Fruit fly (Drosophila melanogaster) whole organism, embryonic: ENCODE measurements around the gene CG9184.
A peak's percentile ranks its signal among the peaks of the same experiment; 100 is the strongest.

ENCODE experiments used
- ATbp ChIP-seq: fragments of 200-800 bp; sonication (Bioruptor generic); optimal IDR thresholded peaks from 2 replicates; lab custom pipeline; 2017; ENCODE audit warnings: missing biosample characterization, mild to moderate bottlenecking, missing genetic modification characterization, missing genetic modification reagents
- Blimp-1 ChIP-seq: fragments of 200-800 bp; sonication (Bioruptor generic); optimal IDR thresholded peaks from 3 replicates; lab custom pipeline; 2018; ENCODE audit warnings: missing biosample characterization, missing genetic modification characterization, mild to moderate bottlenecking, moderate library complexity, missing genetic modification reagents
- CG10147 ChIP-seq: fragments of 200-800 bp; sonication (Bioruptor generic); optimal IDR thresholded peaks from 2 replicates; lab custom pipeline; 2019; ENCODE audit warnings: missing biosample characterization, mild to moderate bottlenecking, missing genetic modification characterization, moderate library complexity
- CG10979 ChIP-seq: fragments of 200-800 bp; sonication (Bioruptor generic); optimal IDR thresholded peaks from 2 replicates; lab custom pipeline; 2018; ENCODE audit warnings: missing biosample characterization, mild to moderate bottlenecking, missing genetic modification characterization, moderate library complexity
- CG11456 ChIP-seq: fragments of 200-800 bp; sonication (Bioruptor generic); IDR thresholded peaks from 3 replicates; pipeline ENCODE4 v1.3.6; 2022; ENCODE audit warnings: missing biosample characterization, missing genetic modification characterization
- CG11504 ChIP-seq: fragments of 200-800 bp; sonication (Bioruptor generic); optimal IDR thresholded peaks from 3 replicates; lab custom pipeline; 2019; ENCODE audit warnings: missing biosample characterization, mild to moderate bottlenecking, missing genetic modification characterization, moderate library complexity
- CG12769 ChIP-seq: fragments of 200-800 bp; sonication (Bioruptor generic); optimal IDR thresholded peaks from 2 replicates; lab custom pipeline; 2019; ENCODE audit warnings: missing biosample characterization, mild to moderate bottlenecking, missing genetic modification characterization, moderate library complexity
- CG13296 ChIP-seq: fragments of 200-800 bp; sonication (Bioruptor generic); optimal IDR thresholded peaks from 3 replicates; lab custom pipeline; 2018; ENCODE audit warnings: missing biosample characterization, mild to moderate bottlenecking, missing genetic modification characterization
- CG14014 ChIP-seq: fragments of 200-800 bp; sonication (Bioruptor generic); IDR thresholded peaks from 2 replicates; pipeline ENCODE4 v1.3.6; 2022; ENCODE audit warnings: missing biosample characterization, missing genetic modification characterization
- CG14710 ChIP-seq: fragments of 200-800 bp; sonication (Bioruptor generic); optimal IDR thresholded peaks from 3 replicates; lab custom pipeline; 2019; ENCODE audit warnings: missing biosample characterization, mild to moderate bottlenecking, missing genetic modification characterization, moderate library complexity
- CG14965 ChIP-seq: fragments of 200-800 bp; sonication (Bioruptor generic); optimal IDR thresholded peaks from 2 replicates; lab custom pipeline; 2016; ENCODE audit warnings: missing biosample characterization, missing genetic modification characterization, borderline replicate concordance
- CG15479 ChIP-seq: fragments of 200-800 bp; sonication (Bioruptor generic); optimal IDR thresholded peaks from 3 replicates; lab custom pipeline; 2019; ENCODE audit warnings: missing biosample characterization, mild to moderate bottlenecking, missing genetic modification characterization, moderate library complexity
- CG16815 ChIP-seq: fragments of 200-800 bp; sonication (Bioruptor generic); optimal IDR thresholded peaks from 3 replicates; lab custom pipeline; 2017; ENCODE audit warnings: missing biosample characterization, mild to moderate bottlenecking, missing genetic modification characterization
- CG17568 ChIP-seq: fragments of 200-800 bp; sonication (Bioruptor generic); optimal IDR thresholded peaks from 2 replicates; lab custom pipeline; 2018; ENCODE audit warnings: missing biosample characterization, mild to moderate bottlenecking, missing genetic modification characterization, moderate library complexity
- CG18764 ChIP-seq: fragments of 200-800 bp; sonication (Bioruptor generic); optimal IDR thresholded peaks from 3 replicates; lab custom pipeline; 2016; ENCODE audit warnings: missing biosample characterization, missing genetic modification characterization
- CG30431 ChIP-seq: fragments of 200-800 bp; sonication (Bioruptor generic); optimal IDR thresholded peaks from 2 replicates; lab custom pipeline; 2017; ENCODE audit warnings: missing biosample characterization, missing genetic modification characterization
- CG31441 ChIP-seq: fragments of 200-800 bp; sonication (Bioruptor generic); IDR thresholded peaks from 2 replicates; pipeline ENCODE4 v1.3.6; 2022; ENCODE audit warnings: missing biosample characterization, missing genetic modification characterization
- CG34376 ChIP-seq: fragments of 200-800 bp; sonication (Bioruptor generic); optimal IDR thresholded peaks from 2 replicates; lab custom pipeline; 2018; ENCODE audit warnings: missing biosample characterization, mild to moderate bottlenecking, missing genetic modification characterization
- CG34422 ChIP-seq: fragments of 200-800 bp; sonication (Bioruptor generic); IDR thresholded peaks from 3 replicates; pipeline ENCODE4 v1.3.6; 2022; ENCODE audit warnings: missing biosample characterization, missing genetic modification characterization
- CG3847 ChIP-seq: fragments of 200-800 bp; sonication (Bioruptor generic); IDR thresholded peaks from 2 replicates; pipeline ENCODE4 v1.3.6; 2022; ENCODE audit warnings: missing biosample characterization, missing genetic modification characterization
- CG6689 ChIP-seq: fragments of 200-800 bp; sonication (Bioruptor generic); IDR thresholded peaks from 2 replicates; pipeline ENCODE4 v1.3.6; 2022; ENCODE audit warnings: missing biosample characterization, missing genetic modification characterization
- CG8944 ChIP-seq: fragments of 200-800 bp; sonication (Bioruptor generic); optimal IDR thresholded peaks from 3 replicates; lab custom pipeline; 2016; ENCODE audit warnings: missing biosample characterization, missing genetic modification characterization
- Dek ChIP-seq: fragments of 200-800 bp; sonication (Bioruptor generic); optimal IDR thresholded peaks from 3 replicates; lab custom pipeline; 2019; ENCODE audit warnings: missing biosample characterization, mild to moderate bottlenecking, missing genetic modification characterization, moderate library complexity
- Drgx ChIP-seq: fragments of 200-800 bp; sonication (Bioruptor generic); IDR thresholded peaks from 2 replicates; pipeline ENCODE4 v1.3.6; 2022; ENCODE audit warnings: missing biosample characterization, missing genetic modification characterization
- Gug ChIP-seq: fragments of 200-800 bp; sonication (Bioruptor generic); IDR thresholded peaks from 4 replicates; pipeline ENCODE4 v1.3.6; 2022; ENCODE audit warnings: missing biosample characterization, missing genetic modification characterization
- HmgD ChIP-seq: fragments of 200-800 bp; sonication (Bioruptor generic); optimal IDR thresholded peaks from 3 replicates; lab custom pipeline; 2016; ENCODE audit warnings: missing biosample characterization, missing genetic modification characterization
- HmgZ ChIP-seq: fragments of 200-800 bp; sonication (Bioruptor generic); optimal IDR thresholded peaks from 2 replicates; lab custom pipeline; 2018; ENCODE audit warnings: missing biosample characterization, mild to moderate bottlenecking, missing genetic modification characterization
- Hr51 ChIP-seq, 2 experiments: fragments of 200-800 bp; sonication (Bioruptor generic); optimal IDR thresholded peaks; 2 replicates in 1 of 2; 3 replicates in 1 of 2; lab custom pipeline; 2016 to 2018; ENCODE audit warnings: missing biosample characterization in 2 of 2, missing genetic modification characterization in 2 of 2, mild to moderate bottlenecking in 1 of 2, moderate library complexity in 1 of 2
- Lpt ChIP-seq: fragments of >200 bp; optimal IDR thresholded peaks from 2 replicates; lab custom pipeline; 2018; ENCODE audit warnings: missing biosample characterization, missing genetic modification characterization
- Mrtf ChIP-seq: fragments of 200-800 bp; sonication (Bioruptor generic); IDR thresholded peaks from 3 replicates; pipeline ENCODE4 v1.3.6; 2022; ENCODE audit warnings: missing biosample characterization, missing genetic modification characterization
- NfI ChIP-seq: fragments of 200-800 bp; sonication (Bioruptor generic); optimal IDR thresholded peaks from 3 replicates; lab custom pipeline; 2018; ENCODE audit warnings: missing biosample characterization, mild to moderate bottlenecking, missing genetic modification characterization, moderate library complexity
- Oli ChIP-seq: fragments of 200-800 bp; sonication (Bioruptor generic); optimal IDR thresholded peaks from 2 replicates; lab custom pipeline; 2018; ENCODE audit warnings: missing biosample characterization, mild to moderate bottlenecking, missing genetic modification characterization, moderate library complexity
- Pdp1 ChIP-seq, 2 experiments: fragments of 200-800 bp; sonication (Bioruptor generic); optimal IDR thresholded peaks; 3 replicates each; lab custom pipeline; 2016; ENCODE audit warnings: missing biosample characterization in 2 of 2, missing genetic modification characterization in 2 of 2, mild to moderate bottlenecking in 1 of 2, moderate library complexity in 1 of 2
- Sry-δ ChIP-seq: fragments of 200-800 bp; sonication (Bioruptor generic); optimal IDR thresholded peaks from 2 replicates; lab custom pipeline; 2016; ENCODE audit warnings: missing biosample characterization, missing genetic modification characterization
- Stat92E ChIP-seq, 3 experiments: fragments of >200 bp in 2 of 3; fragments of 200-800 bp in 1 of 3; sonication (Bioruptor generic) in 1 of 3; optimal IDR thresholded peaks; 2 replicates each; lab custom pipeline; 2017 to 2019; ENCODE audit warnings: missing biosample characterization in 3 of 3, missing genetic modification characterization in 3 of 3, mild to moderate bottlenecking in 1 of 3, moderate library complexity in 1 of 3
- TFAM ChIP-seq: fragments of 200-800 bp; sonication (Bioruptor generic); optimal IDR thresholded peaks from 2 replicates; lab custom pipeline; 2017; ENCODE audit warnings: missing biosample characterization, missing genetic modification characterization, inconsistent platforms
- cas ChIP-seq: fragments of 200-800 bp; sonication (Bioruptor generic); IDR thresholded peaks from 2 replicates; pipeline ENCODE4 v1.3.6; 2022; ENCODE audit warnings: missing biosample characterization, missing genetic modification characterization
- cg ChIP-seq: fragments of 200-800 bp; sonication (Bioruptor generic); optimal IDR thresholded peaks from 3 replicates; lab custom pipeline; 2019; ENCODE audit warnings: missing biosample characterization, mild to moderate bottlenecking, missing genetic modification characterization, moderate library complexity
- crol ChIP-seq: fragments of 200-800 bp; sonication (Bioruptor generic); IDR thresholded peaks from 2 replicates; pipeline ENCODE4 v1.3.6; 2022; ENCODE audit warnings: missing biosample characterization, missing genetic modification characterization
- fd3F ChIP-seq: fragments of 200-800 bp; sonication (Bioruptor generic); optimal IDR thresholded peaks from 2 replicates; lab custom pipeline; 2018; ENCODE audit warnings: missing biosample characterization, mild to moderate bottlenecking, missing genetic modification characterization, moderate library complexity
- fru ChIP-seq: fragments of >200 bp; optimal IDR thresholded peaks from 2 replicates; lab custom pipeline; 2017
- h ChIP-seq: fragments of >200 bp; optimal IDR thresholded peaks from 2 replicates; lab custom pipeline; 2017
- inv ChIP-seq: fragments of 200-800 bp; sonication (Bioruptor generic); IDR thresholded peaks from 2 replicates; pipeline ENCODE4 v1.3.6; 2022; ENCODE audit warnings: missing biosample characterization, missing genetic modification characterization; ENCODE audit not compliant: partially characterized antibody
- jing ChIP-seq: fragments of 200-800 bp; sonication (Bioruptor generic); optimal IDR thresholded peaks from 2 replicates; lab custom pipeline; 2018; ENCODE audit warnings: missing biosample characterization, mild to moderate bottlenecking, missing genetic modification characterization
- knrl ChIP-seq: fragments of 200-800 bp; sonication (Bioruptor generic); IDR thresholded peaks from 3 replicates; pipeline ENCODE4 v1.3.6; 2022; ENCODE audit warnings: missing biosample characterization, missing genetic modification characterization; ENCODE audit not compliant: partially characterized antibody
- luna ChIP-seq: fragments of 200-800 bp; sonication (Bioruptor generic); optimal IDR thresholded peaks from 2 replicates; lab custom pipeline; 2016; ENCODE audit warnings: missing biosample characterization, missing genetic modification characterization
- mam ChIP-seq: fragments of 200-800 bp; sonication (Bioruptor generic); optimal IDR thresholded peaks from 3 replicates; lab custom pipeline; 2016; ENCODE audit warnings: missing biosample characterization, missing genetic modification characterization
- pb ChIP-seq: fragments of 200-800 bp; sonication (Bioruptor generic); optimal IDR thresholded peaks from 3 replicates; lab custom pipeline; 2016; ENCODE audit warnings: missing biosample characterization, missing genetic modification characterization
- repo ChIP-seq: fragments of 200-800 bp; sonication (Bioruptor generic); optimal IDR thresholded peaks from 2 replicates; lab custom pipeline; 2016; ENCODE audit warnings: missing biosample characterization, missing genetic modification characterization
- salm ChIP-seq: fragments of 200-800 bp; sonication (Bioruptor generic); optimal IDR thresholded peaks from 2 replicates; lab custom pipeline; 2018; ENCODE audit warnings: missing biosample characterization, mild to moderate bottlenecking, missing genetic modification characterization
- vnd ChIP-seq: fragments of 200-800 bp; sonication (Bioruptor generic); IDR thresholded peaks from 3 replicates; pipeline ENCODE4 v1.3.6; 2022; ENCODE audit warnings: missing biosample characterization, missing genetic modification characterization; ENCODE audit not compliant: partially characterized antibody

CG9184 gene

dm6 chr3L:1335428-1335764 lies 12.8 kb upstream of the CG9184 start (continued):
- TF ChIP-seq Gug (GFP tag; lab: Robert Waterston, UW) (peak; percentile 46; the same call in 3 of the 4 replicates), mam (peak; percentile 56), Blimp-1 (GFP tag; lab: Kevin White, UChicago) (no peak), NfI (no peak), CG3847 (no peak), CG16815 (GFP tag; lab: Kevin White, UChicago) (no peak), fd3F (GFP tag; lab: Kevin White, UChicago) (peak; percentile 42), CG13296 (GFP tag; lab: Kevin White, UChicago) (peak; percentile 55), Pdp1 (GFP tag; optimal IDR thresholded peaks at IDR 0.05; lab: Kevin White, UChicago) (peak; percentile 25 to 100), CG12769 (tag; lab: Kevin White, UChicago) (peak; percentile 58), luna (GFP tag; lab: Kevin White, UChicago) (no peak), fru (lab: Kevin White, UChicago) (no peak), h (lab: Kevin White, UChicago) (no peak), TFAM (no peak), CG17568 (no peak), CG10147 (GFP tag; lab: Kevin White, UChicago) (no peak), knrl (no peak), HmgZ (tag; lab: Kevin White, UChicago) (no peak), Sry-δ (peak; percentile 10), pb (GFP tag; lab: Kevin White, UChicago) (no peak), Lpt (GFP tag; lab: Kevin White, UChicago) (no peak), Hr51 (GFP tag; optimal IDR thresholded peaks at IDR 0.05; lab: Kevin White, UChicago) (peak in 1 of 2 experiments; percentile 36), cg (no peak), vnd (GFP tag; lab: Robert Waterston, UW) (no peak), CG31441 (GFP tag; lab: Robert Waterston, UW) (no peak), inv (GFP tag; lab: Robert Waterston, UW) (no peak), CG6689 (GFP tag; lab: Robert Waterston, UW) (peak; percentile 58), CG10979 (tag; lab: Kevin White, UChicago) (no peak), CG18764 (GFP tag; lab: Kevin White, UChicago) (no peak), repo (GFP tag; lab: Kevin White, UChicago) (no peak), cas (GFP tag; lab: Robert Waterston, UW) (no peak), CG34376 (GFP tag; lab: Kevin White, UChicago) (no peak), HmgD (GFP tag; lab: Kevin White, UChicago) (no peak), salm (tag; lab: Kevin White, UChicago) (no peak), CG11504 (tag; lab: Kevin White, UChicago) (no peak), Drgx (peak; percentile 90), Mrtf (GFP tag; lab: Robert Waterston, UW) (peak; percentile 72; the same call in 2 of the 3 replicates), Stat92E (GFP tag; optimal IDR thresholded peaks at IDR 0.05; lab: Kevin White, UChicago) (no peak), CG11456 (GFP tag; lab: Robert Waterston, UW) (peak; percentile 51; the same call in 1 of the 3 replicates), CG14014 (GFP tag; lab: Robert Waterston, UW) (peak; percentile 65; the same call in 1 of the 2 replicates), crol (GFP tag; lab: Robert Waterston, UW) (peak; percentile 76), CG8944 (GFP tag; lab: Kevin White, UChicago) (no peak), CG30431 (GFP tag; lab: Kevin White, UChicago) (no peak), jing (GFP tag; lab: Kevin White, UChicago) (no peak), Oli (tag; lab: Kevin White, UChicago) (peak; percentile 26), CG34422 (GFP tag; lab: Robert Waterston, UW) (no peak), Dek (peak; percentile 37), CG14710 (no peak), CG15479 (GFP tag; lab: Kevin White, UChicago) (peak; percentile 63), CG14965 (GFP tag; lab: Kevin White, UChicago) (no peak), ATbp (peak; percentile 0)
